Fruit fly (Drosophila melanogaster) whole organism, embryonic: ENCODE measurements around the gene bab2.

Experiments used
- Antp ChIP-seq: fragments of 200-800 bp; sonication (Bioruptor generic); optimal IDR thresholded peaks from 3 replicates; lab custom pipeline; 2016; ENCODE audit warnings: missing biosample characterization, missing genetic modification characterization
- Atf6 ChIP-seq: fragments of 200-800 bp; sonication (Bioruptor generic); IDR thresholded peaks from 2 replicates; pipeline ENCODE4 v1.3.6; 2022; ENCODE audit warnings: missing biosample characterization, missing genetic modification characterization
- Bgb ChIP-seq: fragments of 200-800 bp; sonication (Bioruptor generic); IDR thresholded peaks from 2 replicates; pipeline ENCODE4 v1.3.6; 2022; ENCODE audit warnings: missing biosample characterization, missing genetic modification characterization; ENCODE audit not compliant: partially characterized antibody
- Bteb2 ChIP-seq: fragments of 200-800 bp; sonication (Bioruptor generic); optimal IDR thresholded peaks from 2 replicates; lab custom pipeline; 2016; ENCODE audit warnings: missing biosample characterization, missing genetic modification characterization
- CG10431 ChIP-seq: fragments of 200-800 bp; sonication (Bioruptor generic); optimal IDR thresholded peaks from 3 replicates; lab custom pipeline; 2018; ENCODE audit warnings: missing biosample characterization, mild to moderate bottlenecking, missing genetic modification characterization
- CG10654 ChIP-seq: fragments of 200-800 bp; sonication (Bioruptor generic); optimal IDR thresholded peaks from 2 replicates; lab custom pipeline; 2016; ENCODE audit warnings: missing biosample characterization, missing genetic modification characterization
- CG11504 ChIP-seq: fragments of 200-800 bp; sonication (Bioruptor generic); optimal IDR thresholded peaks from 3 replicates; lab custom pipeline; 2019; ENCODE audit warnings: missing biosample characterization, mild to moderate bottlenecking, missing genetic modification characterization, moderate library complexity
- CG12391 ChIP-seq: fragments of 200-800 bp; sonication (Bioruptor generic); optimal IDR thresholded peaks from 3 replicates; lab custom pipeline; 2018; ENCODE audit warnings: missing biosample characterization, mild to moderate bottlenecking, missing genetic modification characterization, moderate library complexity
- CG13296 ChIP-seq: fragments of 200-800 bp; sonication (Bioruptor generic); optimal IDR thresholded peaks from 3 replicates; lab custom pipeline; 2018; ENCODE audit warnings: missing biosample characterization, mild to moderate bottlenecking, missing genetic modification characterization
- CG14441 ChIP-seq: fragments of 200-800 bp; sonication (Bioruptor generic); IDR thresholded peaks from 2 replicates; pipeline ENCODE4 v1.3.6; 2022; ENCODE audit warnings: missing biosample characterization, missing genetic modification characterization
- CG1529 ChIP-seq: fragments of 200-800 bp; sonication (Bioruptor generic); optimal IDR thresholded peaks from 3 replicates; lab custom pipeline; 2018; ENCODE audit warnings: missing biosample characterization, missing genetic modification characterization
- CG17328 ChIP-seq: fragments of 200-800 bp; sonication (Bioruptor generic); IDR thresholded peaks from 2 replicates; pipeline ENCODE4 v1.3.6; 2022; ENCODE audit warnings: missing biosample characterization, missing genetic modification characterization
- CG17612 ChIP-seq: fragments of 200-800 bp; sonication (Bioruptor generic); IDR thresholded peaks from 2 replicates; pipeline ENCODE4 v1.3.6; 2022; ENCODE audit warnings: missing biosample characterization, missing genetic modification characterization
- CG2120 ChIP-seq: fragments of 200-800 bp; sonication (Bioruptor generic); optimal IDR thresholded peaks from 3 replicates; lab custom pipeline; 2016; ENCODE audit warnings: missing biosample characterization, missing genetic modification characterization
- CG30020 ChIP-seq: fragments of 200-800 bp; optimal IDR thresholded peaks from 2 replicates; lab custom pipeline; 2019; ENCODE audit warnings: missing biosample characterization, mild to moderate bottlenecking, missing genetic modification characterization, moderate library complexity
- CG30431 ChIP-seq: fragments of 200-800 bp; sonication (Bioruptor generic); optimal IDR thresholded peaks from 2 replicates; lab custom pipeline; 2017; ENCODE audit warnings: missing biosample characterization, missing genetic modification characterization
- CG32532 ChIP-seq: fragments of 200-800 bp; sonication (Bioruptor generic); IDR thresholded peaks from 2 replicates; pipeline ENCODE4 v1.3.6; 2022; ENCODE audit warnings: missing biosample characterization, missing genetic modification characterization
- CG8388 ChIP-seq: fragments of 200-800 bp; sonication (Bioruptor generic); optimal IDR thresholded peaks from 2 replicates; lab custom pipeline; 2019; ENCODE audit warnings: missing biosample characterization, mild to moderate bottlenecking, missing genetic modification characterization, moderate library complexity
- CG9215 ChIP-seq: fragments of 200-800 bp; sonication (Bioruptor generic); IDR thresholded peaks from 2 replicates; pipeline ENCODE4 v1.3.6; 2022; ENCODE audit warnings: missing biosample characterization, missing genetic modification characterization
- CG9797 ChIP-seq: fragments of 200-800 bp; sonication (Bioruptor generic); optimal IDR thresholded peaks from 3 replicates; lab custom pipeline; 2018; ENCODE audit warnings: missing biosample characterization, mild to moderate bottlenecking, missing genetic modification characterization
- Camta ChIP-seq: fragments of 200-800 bp; sonication (Bioruptor generic); optimal IDR thresholded peaks from 2 replicates; lab custom pipeline; 2016; ENCODE audit warnings: missing biosample characterization, missing genetic modification characterization
- Dll ChIP-seq: fragments of 200-800 bp; sonication (Bioruptor generic); IDR thresholded peaks from 4 replicates; pipeline ENCODE4 v1.3.6; 2022; ENCODE audit warnings: missing biosample characterization, missing genetic modification characterization; ENCODE audit not compliant: partially characterized antibody
- Fer3 ChIP-seq: fragments of 200-800 bp; sonication (Bioruptor generic); optimal IDR thresholded peaks from 2 replicates; lab custom pipeline; 2018; ENCODE audit warnings: missing biosample characterization, mild to moderate bottlenecking, missing genetic modification characterization, moderate library complexity
- Gug ChIP-seq: fragments of 200-800 bp; sonication (Bioruptor generic); IDR thresholded peaks from 4 replicates; pipeline ENCODE4 v1.3.6; 2022; ENCODE audit warnings: missing biosample characterization, missing genetic modification characterization
- H2.0 ChIP-seq: fragments of 200-800 bp; sonication (Bioruptor generic); IDR thresholded peaks from 2 replicates; pipeline ENCODE4 v1.3.6; 2022; ENCODE audit warnings: missing biosample characterization, missing genetic modification characterization
- HHEX ChIP-seq: fragments of 200-800 bp; sonication (Bioruptor generic); optimal IDR thresholded peaks from 3 replicates; lab custom pipeline; 2017; ENCODE audit warnings: missing biosample characterization, mild to moderate bottlenecking, missing genetic modification characterization, missing genetic modification reagents
- Hmr ChIP-seq: fragments of 200-800 bp; sonication (Bioruptor generic); optimal IDR thresholded peaks from 3 replicates; lab custom pipeline; 2017; ENCODE audit warnings: mild to moderate bottlenecking, missing biosample characterization, missing genetic modification reagents, missing genetic modification characterization
- Hr78 ChIP-seq, 2 experiments: fragments of 200-800 bp in 1 of 2; fragments of >200 bp in 1 of 2; sonication (Bioruptor generic) in 1 of 2; optimal IDR thresholded peaks; 2 replicates each; lab custom pipeline; 2017 to 2019; ENCODE audit warnings: missing biosample characterization in 2 of 2, missing genetic modification characterization in 2 of 2, mild to moderate bottlenecking in 1 of 2, moderate library complexity in 1 of 2
- Mad ChIP-seq: fragments of 200-800 bp; sonication (Bioruptor generic); optimal IDR thresholded peaks from 2 replicates; lab custom pipeline; 2016; ENCODE audit warnings: missing biosample characterization, missing genetic modification characterization
- Max ChIP-seq: fragments of 200-800 bp; sonication (Bioruptor generic); optimal IDR thresholded peaks from 2 replicates; lab custom pipeline; 2016; ENCODE audit warnings: missing biosample characterization, mild to moderate bottlenecking, missing genetic modification characterization
- Oaz ChIP-seq: fragments of 200-800 bp; sonication (Bioruptor generic); IDR thresholded peaks from 2 replicates; pipeline ENCODE4 v1.3.6; 2022; ENCODE audit warnings: missing biosample characterization, missing genetic modification characterization
- Sry-δ ChIP-seq: fragments of 200-800 bp; sonication (Bioruptor generic); optimal IDR thresholded peaks from 2 replicates; lab custom pipeline; 2016; ENCODE audit warnings: missing biosample characterization, missing genetic modification characterization
- Taf1 ChIP-seq: fragments of 200-800 bp; sonication (Bioruptor generic); IDR thresholded peaks from 2 replicates; pipeline ENCODE4 v1.3.6; 2022; ENCODE audit warnings: missing biosample characterization, missing genetic modification characterization
- ac ChIP-seq: fragments of 200-800 bp; sonication (Bioruptor generic); optimal IDR thresholded peaks from 3 replicates; lab custom pipeline; 2017; ENCODE audit warnings: missing biosample characterization, mild to moderate bottlenecking, missing genetic modification characterization
- az2 ChIP-seq: fragments of 200-800 bp; sonication (Bioruptor generic); optimal IDR thresholded peaks from 3 replicates; lab custom pipeline; 2016; ENCODE audit warnings: missing biosample characterization, missing genetic modification characterization
- bcd ChIP-seq: fragments of 200-800 bp; sonication (Bioruptor generic); optimal IDR thresholded peaks from 2 replicates; lab custom pipeline; 2017; ENCODE audit warnings: missing biosample characterization, mild to moderate bottlenecking, missing genetic modification characterization
- cg ChIP-seq: fragments of 200-800 bp; sonication (Bioruptor generic); optimal IDR thresholded peaks from 3 replicates; lab custom pipeline; 2019; ENCODE audit warnings: missing biosample characterization, mild to moderate bottlenecking, missing genetic modification characterization, moderate library complexity
- dysf ChIP-seq: fragments of 200-800 bp; sonication (Bioruptor generic); IDR thresholded peaks from 3 replicates; pipeline ENCODE4 v1.3.6; 2022; ENCODE audit warnings: missing biosample characterization, missing genetic modification characterization
- fru ChIP-seq: fragments of >200 bp; optimal IDR thresholded peaks from 2 replicates; lab custom pipeline; 2017
- grau ChIP-seq: fragments of 200-800 bp; optimal IDR thresholded peaks from 3 replicates; lab custom pipeline; 2019; ENCODE audit warnings: missing biosample characterization, mild to moderate bottlenecking, missing genetic modification characterization, moderate library complexity
- ind ChIP-seq: fragments of 200-800 bp; sonication (Bioruptor generic); optimal IDR thresholded peaks from 3 replicates; lab custom pipeline; 2016; ENCODE audit warnings: missing biosample characterization, missing genetic modification characterization
- lmd ChIP-seq: fragments of 200-800 bp; sonication (Bioruptor generic); IDR thresholded peaks from 2 replicates; pipeline ENCODE4 v1.3.6; 2022; ENCODE audit warnings: missing biosample characterization, missing genetic modification characterization
- mirr ChIP-seq: fragments of 200-800 bp; sonication (Bioruptor generic); optimal IDR thresholded peaks from 3 replicates; lab custom pipeline; 2018; ENCODE audit warnings: missing biosample characterization, mild to moderate bottlenecking, missing genetic modification characterization
- ranshi ChIP-seq: fragments of 200-800 bp; sonication (Bioruptor generic); IDR thresholded peaks from 2 replicates; pipeline ENCODE4 v1.3.6; 2022; ENCODE audit warnings: missing biosample characterization, missing genetic modification characterization
- slp2 ChIP-seq: fragments of 200-800 bp; sonication (Bioruptor generic); optimal IDR thresholded peaks from 2 replicates; lab custom pipeline; 2016; ENCODE audit warnings: missing biosample characterization, missing genetic modification characterization
- sqz ChIP-seq: fragments of 200-800 bp; sonication (Bioruptor generic); optimal IDR thresholded peaks from 3 replicates; lab custom pipeline; 2018; ENCODE audit warnings: missing biosample characterization, mild to moderate bottlenecking, missing genetic modification characterization
- tio ChIP-seq: fragments of 200-800 bp; sonication (Bioruptor generic); optimal IDR thresholded peaks from 2 replicates; lab custom pipeline; 2017; ENCODE audit warnings: missing biosample characterization, missing genetic modification characterization, inconsistent platforms
- trh ChIP-seq: fragments of 200-800 bp; sonication (Bioruptor generic); optimal IDR thresholded peaks from 2 replicates; lab custom pipeline; 2016; ENCODE audit warnings: missing biosample characterization, missing genetic modification characterization
- ttk ChIP-seq: fragments of 200-800 bp; sonication (Bioruptor generic); IDR thresholded peaks from 2 replicates; pipeline ENCODE4 v2.1.2; 2022; ENCODE audit warnings: missing biosample characterization, missing genetic modification characterization
- usp ChIP-seq: fragments of >200 bp; optimal IDR thresholded peaks from 2 replicates; lab custom pipeline; 2017; ENCODE audit warnings: missing biosample characterization, missing genetic modification characterization
- vvl ChIP-seq: fragments of 200-800 bp; sonication (Bioruptor generic); IDR thresholded peaks from 2 replicates; pipeline ENCODE4 v1.3.6; 2022; ENCODE audit warnings: missing biosample characterization, missing genetic modification characterization
- zen2 ChIP-seq: fragments of 200-800 bp; sonication (Bioruptor generic); IDR thresholded peaks from 3 replicates; pipeline ENCODE4 v1.3.6; 2022; ENCODE audit warnings: missing biosample characterization, missing genetic modification characterization; ENCODE audit not compliant: partially characterized antibody

The bab2 gene

DNA sequence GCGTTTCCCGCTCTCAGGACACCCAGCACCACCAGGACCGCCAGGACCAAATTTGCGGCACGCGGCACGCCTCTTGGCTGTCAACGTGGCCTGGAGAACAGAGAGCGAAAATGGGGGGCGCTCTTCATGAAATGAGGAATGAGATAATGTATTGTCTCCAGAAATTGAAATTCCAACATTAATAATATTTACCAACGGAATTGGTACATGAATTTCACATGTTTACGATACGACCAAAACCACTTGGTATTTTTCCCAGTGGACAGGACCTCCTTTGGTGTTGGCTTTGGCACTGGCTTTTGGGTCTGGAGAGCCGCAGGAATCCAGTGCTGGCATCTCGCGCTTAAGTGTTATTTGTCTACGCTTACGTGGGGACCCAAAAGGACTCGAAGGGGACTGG lies 6.4 kb upstream of the bab2 start (continued):
- TF ChIP-seq CG2120 (GFP tag; lab: Kevin White, UChicago) = peak; percentile 56
- no peak for TF ChIP-seq fru (lab: Kevin White, UChicago)
- peak; percentile 29 for TF ChIP-seq Hmr (GFP tag; lab: Kevin White, UChicago)
- TF ChIP-seq CG32532 (GFP tag; lab: Robert Waterston, UW) = peak; percentile 48
- TF ChIP-seq vvl (GFP tag; lab: Robert Waterston, UW) = 0 out of 2 replicates have a peak, but pooled peaks have one; percentile 13
- no peak for TF ChIP-seq CG8388 (GFP tag; lab: Kevin White, UChicago)
- peak; percentile 27 for TF ChIP-seq CG11504 (tag; lab: Kevin White, UChicago)
- TF ChIP-seq ac (GFP tag; lab: Kevin White, UChicago) = no peak
- TF ChIP-seq CG12391 (tag; lab: Kevin White, UChicago) = no peak
- TF ChIP-seq CG17612 (GFP tag; lab: Robert Waterston, UW) = no peak
- peak; percentile 33; the same call in 1 of the 2 replicates for TF ChIP-seq Taf1 (GFP tag; lab: Robert Waterston, UW)
- no peak for TF ChIP-seq az2
- no peak for TF ChIP-seq zen2 (GFP tag; lab: Robert Waterston, UW)
- TF ChIP-seq Oaz = 0 out of 2 replicates have a peak, but pooled peaks have one; percentile 27
- no peak for TF ChIP-seq cg (GFP tag; lab: Kevin White, UChicago)
- TF ChIP-seq CG9797 = no peak
- TF ChIP-seq tio (GFP tag; lab: Kevin White, UChicago) = no peak
- TF ChIP-seq Atf6 (GFP tag; lab: Robert Waterston, UW) = peak; percentile 31; the same call in 1 of the 2 replicates
- TF ChIP-seq CG1529 (GFP tag; lab: Kevin White, UChicago) = no peak
- peak; percentile 60 for TF ChIP-seq CG14441 (GFP tag; lab: Robert Waterston, UW)
- no peak for TF ChIP-seq Max (GFP tag; lab: Kevin White, UChicago)
- peak; percentile 16; the same call in 1 of the 2 replicates for TF ChIP-seq H2.0 (GFP tag; lab: Robert Waterston, UW)
- TF ChIP-seq Mad (GFP tag; lab: Kevin White, UChicago) = no peak
- no peak for TF ChIP-seq usp (GFP tag; lab: Kevin White, UChicago)
- no peak for TF ChIP-seq CG10431 (GFP tag; lab: Kevin White, UChicago)
- 0 out of 2 replicates have a peak, but pooled peaks have one; percentile 21 for TF ChIP-seq ttk (GFP tag; lab: Robert Waterston, UW)
- peak; percentile 34; the same call in 1 of the 2 replicates for TF ChIP-seq lmd (GFP tag; lab: Robert Waterston, UW)
- TF ChIP-seq CG17328 (GFP tag; lab: Robert Waterston, UW) = 0 out of 2 replicates have a peak, but pooled peaks have one; percentile 13
- peak; percentile 7 for TF ChIP-seq Fer3 (tag; lab: Kevin White, UChicago)
- TF ChIP-seq HHEX (GFP tag; lab: Kevin White, UChicago) = no peak
- TF ChIP-seq CG10654 (GFP tag; lab: Kevin White, UChicago) = no peak
- TF ChIP-seq Camta = peak; percentile 8
- TF ChIP-seq CG9215 = peak; percentile 37; the same call in 1 of the 2 replicates
- TF ChIP-seq Sry-δ = no peak
- no peak for TF ChIP-seq Bgb (GFP tag; lab: Robert Waterston, UW)
- TF ChIP-seq CG13296 (GFP tag; lab: Kevin White, UChicago) = peak; percentile 19
- TF ChIP-seq sqz (GFP tag; lab: Kevin White, UChicago) = no peak
- TF ChIP-seq dysf = peak; percentile 52; the same call in 1 of the 3 replicates
- TF ChIP-seq Gug (GFP tag; lab: Robert Waterston, UW) = peak; percentile 34; the same call in 1 of the 4 replicates
- no peak for TF ChIP-seq grau
- peak; percentile 43; the same call in 1 of the 2 replicates for TF ChIP-seq ranshi (GFP tag; lab: Robert Waterston, UW)
- no peak for TF ChIP-seq slp2 (GFP tag; lab: Kevin White, UChicago)
- TF ChIP-seq CG30020 (tag; lab: Kevin White, UChicago) = no peak
- no peak for TF ChIP-seq CG30431 (GFP tag; lab: Kevin White, UChicago)
- no peak for TF ChIP-seq Dll (GFP tag; lab: Robert Waterston, UW)
- no peak for TF ChIP-seq mirr (GFP tag; lab: Kevin White, UChicago)
- peak; percentile 5 for TF ChIP-seq Antp
- no peak for TF ChIP-seq trh
- TF ChIP-seq Hr78 (GFP tag; optimal IDR thresholded peaks at IDR 0.05; lab: Kevin White, UChicago) = no peak
- peak; percentile 20 for TF ChIP-seq bcd
- no peak for TF ChIP-seq Bteb2 (GFP tag; lab: Kevin White, UChicago)
- TF ChIP-seq ind (GFP tag; lab: Kevin White, UChicago) = no peak
